Worm (Caenorhabditis elegans): ENCODE data around the gene fbxa-151.

Gene fbxa-151

DNA sequence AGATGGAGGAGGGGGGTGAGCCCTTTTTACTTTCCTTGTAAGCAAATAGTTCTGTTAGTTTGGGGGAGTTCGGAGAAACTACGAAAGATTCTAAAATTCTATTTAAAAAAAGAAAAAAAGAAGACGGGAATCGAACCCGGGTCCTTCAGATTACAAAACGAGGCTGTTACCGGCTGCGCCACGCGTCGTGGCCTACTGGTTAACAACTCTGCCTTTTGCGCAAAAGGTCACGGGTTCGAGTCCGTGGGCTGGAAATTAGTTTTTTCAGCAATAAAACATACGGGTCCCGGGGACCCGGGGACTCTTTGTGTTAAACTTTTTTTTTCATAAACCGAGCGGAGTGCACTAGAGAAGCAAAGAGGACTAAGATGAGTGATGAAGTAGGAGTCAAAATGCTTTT, 35.5 kb downstream of the fbxa-151 start:
- no peak for TF ChIP-seq efl-3 (GFP tag; optimal IDR thresholded peaks at IDR 0.05)
- no peak for TF ChIP-seq snpc-4 (tag; optimal IDR thresholded peaks at IDR 0.05)
- no peak for TF ChIP-seq lsy-2 (tag; optimal IDR thresholded peaks at IDR 0.05)
- no peak for TF ChIP-seq mep-1 (tag; optimal IDR thresholded peaks at IDR 0.05)

DNA sequence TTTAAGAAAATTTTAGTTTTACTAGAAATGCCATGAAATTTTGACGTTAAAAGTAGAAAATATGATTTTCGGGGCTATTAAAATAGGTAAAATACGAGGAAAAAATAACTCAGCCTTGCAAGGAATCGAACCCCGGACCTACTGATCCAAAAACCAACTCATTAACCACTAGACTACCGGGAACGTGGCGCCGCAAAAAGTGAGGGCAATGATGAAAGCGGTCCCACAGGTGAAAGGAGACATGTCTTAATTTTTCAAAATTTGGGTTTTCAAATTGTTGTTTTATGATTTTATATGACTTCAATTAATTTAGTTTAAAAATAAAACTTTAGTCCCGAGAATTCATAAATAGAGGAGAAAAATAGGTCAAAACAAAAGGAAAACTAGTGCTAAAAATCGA, 36.0 kb downstream of the fbxa-151 start:
- no peak for TF ChIP-seq Y116A8C.19 (tag; optimal IDR thresholded peaks at IDR 0.05; ENCODE audit: borderline replicate concordance)
- TF ChIP-seq efl-1 (optimal IDR thresholded peaks at IDR 0.05), result no peak
- peak in 1 of 2 experiments; percentile 86 for TF ChIP-seq efl-1 (GFP tag; optimal IDR thresholded peaks at IDR 0.05 in 1 of 2)

DNA sequence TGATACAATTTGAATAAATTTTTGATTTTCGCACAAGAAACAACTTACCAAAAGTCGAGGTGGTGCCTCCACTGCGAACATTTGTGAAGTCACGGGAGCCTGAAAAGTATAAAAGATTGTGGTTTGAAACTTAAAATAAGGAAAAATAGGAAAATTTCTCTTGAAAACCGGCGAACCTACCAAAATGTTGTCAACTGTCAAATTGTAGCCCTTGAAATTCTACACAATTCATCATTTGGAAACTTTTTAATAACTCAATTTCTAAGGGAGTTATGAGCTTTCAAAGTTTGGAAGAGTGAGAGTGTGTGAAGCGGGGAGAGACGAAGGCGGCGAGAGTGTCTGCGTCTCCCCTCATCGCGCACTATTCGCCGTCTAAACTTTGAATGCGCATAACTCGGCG, 36.5 kb downstream of the fbxa-151 start, which contains the start of gene pes-4:
pes-4 (minus strand) TSS at position 101 of the 400 bp plus-strand sequence.
- TF ChIP-seq sptf-1 (tag; optimal IDR thresholded peaks at IDR 0.05) (no peak), pag-3 (tag; optimal IDR thresholded peaks at IDR 0.05; ENCODE audit: borderline replicate concordance, insufficient read depth) (no peak), hlh-4 (tag; optimal IDR thresholded peaks at IDR 0.05) (no peak)

ce11 chrIII:1229510-1229909, 37.2 kb downstream of the fbxa-151 start:
- TF ChIP-seq snpc-4 (tag; optimal IDR thresholded peaks at IDR 0.05) (no peak), jun-1 (tag; optimal IDR thresholded peaks at IDR 0.05) (no peak), nhr-84 (tag; optimal IDR thresholded peaks at IDR 0.05) (no peak), efl-1 (optimal IDR thresholded peaks at IDR 0.05) (no peak), efl-1 (GFP tag; optimal IDR thresholded peaks at IDR 0.05 in 1 of 2) (no peak), lin-39 (tag; optimal IDR thresholded peaks at IDR 0.05) (no peak), fkh-8 (tag; optimal IDR thresholded peaks at IDR 0.05) (no peak)

DNA sequence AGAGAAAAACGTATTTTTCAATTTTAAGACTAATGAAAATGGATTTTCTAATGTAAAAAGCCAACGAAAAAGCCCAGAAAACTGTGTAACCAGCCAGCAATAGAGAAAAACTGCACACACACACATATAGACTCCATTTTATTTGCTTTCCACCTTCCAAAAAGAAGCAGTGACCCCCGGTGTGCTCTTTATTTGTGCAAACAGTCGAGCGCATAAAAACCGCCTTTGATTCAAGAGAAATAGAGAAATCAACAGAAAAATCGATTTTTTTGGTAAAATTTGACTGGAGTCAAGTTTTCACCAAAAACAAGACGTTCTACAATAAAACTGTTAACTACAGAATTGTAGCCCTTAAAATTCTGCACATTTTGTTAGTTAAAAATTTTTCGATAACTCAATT, 38.1 kb downstream of the fbxa-151 start:
- TF ChIP-seq aly-2 (tag; optimal IDR thresholded peaks at IDR 0.05) (no peak), mep-1 (tag; optimal IDR thresholded peaks at IDR 0.05) (no peak), dsc-1 (tag; optimal IDR thresholded peaks at IDR 0.05) (no peak), nhr-19 (GFP tag; conservative IDR thresholded peaks at IDR 0.05) (no peak), xbp-1 (tag; optimal IDR thresholded peaks at IDR 0.05) (no peak), vab-15 (tag; optimal IDR thresholded peaks at IDR 0.05) (no peak), snu-23 (GFP tag; optimal IDR thresholded peaks at IDR 0.05) (no peak), egl-13 (tag; optimal IDR thresholded peaks at IDR 0.05) (no peak), isw-1 (GFP tag; IDR thresholded peaks at IDR 0.05) (no peak), efl-1 (optimal IDR thresholded peaks at IDR 0.05) (no peak), efl-1 (GFP tag; optimal IDR thresholded peaks at IDR 0.05 in 1 of 2) (no peak), unc-86 (tag; optimal IDR thresholded peaks at IDR 0.05) (no peak), mdl-1 (tag; optimal IDR thresholded peaks at IDR 0.05) (no peak), ces-1 (GFP tag; optimal IDR thresholded peaks at IDR 0.05) (no peak), blmp-1 (tag; optimal IDR thresholded peaks at IDR 0.05) (no peak), ceh-8 (GFP tag; optimal IDR thresholded peaks at IDR 0.05) (no peak), unc-98 (GFP tag; IDR thresholded peaks at IDR 0.05) (no peak)

- TF ChIP-seq lin-13 (GFP tag; optimal IDR thresholded peaks at IDR 0.05), result no peak
- TF ChIP-seq unc-62 (GFP tag; optimal IDR thresholded peaks at IDR 0.05), result no peak
- no peak for TF ChIP-seq unc-130 (tag; optimal IDR thresholded peaks at IDR 0.05)
- TF ChIP-seq sup-37 (GFP tag; optimal IDR thresholded peaks at IDR 0.05), result no peak
- TF ChIP-seq zip-4 (GFP tag; optimal IDR thresholded peaks at IDR 0.05), result no peak
- no peak for TF ChIP-seq ceh-82 (tag; optimal IDR thresholded peaks at IDR 0.05)
- no peak for TF ChIP-seq isw-1 (GFP tag; IDR thresholded peaks at IDR 0.05)
- TF ChIP-seq lin-14 (GFP tag; optimal IDR thresholded peaks at IDR 0.05), result peak; percentile 24
- TF ChIP-seq nhr-76 (tag; optimal IDR thresholded peaks at IDR 0.05), result no peak
- TF ChIP-seq ceh-90 (tag; optimal IDR thresholded peaks at IDR 0.05), result no peak
- TF ChIP-seq lsy-2 (tag; optimal IDR thresholded peaks at IDR 0.05), result peak in 1 of 2 experiments; percentile 18
- peak; percentile 9 for TF ChIP-seq tbx-2 (tag; optimal IDR thresholded peaks at IDR 0.05)
- TF ChIP-seq efl-1 (optimal IDR thresholded peaks at IDR 0.05), result no peak
- TF ChIP-seq efl-1 (GFP tag; optimal IDR thresholded peaks at IDR 0.05 in 1 of 2), result peak in 1 of 2 experiments; percentile 74
- peak; percentile 0 for TF ChIP-seq nhr-71 (tag; optimal IDR thresholded peaks at IDR 0.05)
- no peak for TF ChIP-seq pag-3 (tag; optimal IDR thresholded peaks at IDR 0.05; ENCODE audit: borderline replicate concordance, insufficient read depth)
- TF ChIP-seq nhr-20 (tag; optimal IDR thresholded peaks at IDR 0.05), result peak; percentile 19
- TF ChIP-seq ztf-4 (tag; optimal IDR thresholded peaks at IDR 0.05), result no peak
- peak; percentile 12 for TF ChIP-seq nhr-77 (tag; optimal IDR thresholded peaks at IDR 0.05)
Observed at ce11 chrIII:1226256-1226655, 40.4 kb downstream of the fbxa-151 start.

Measured in whole organism, L1 larva.